Worm (Caenorhabditis elegans): ENCODE results near the gene glb-10.
A peak's percentile ranks its signal among the peaks of the same experiment; 100 is the strongest.

The glb-10 gene

DNA sequence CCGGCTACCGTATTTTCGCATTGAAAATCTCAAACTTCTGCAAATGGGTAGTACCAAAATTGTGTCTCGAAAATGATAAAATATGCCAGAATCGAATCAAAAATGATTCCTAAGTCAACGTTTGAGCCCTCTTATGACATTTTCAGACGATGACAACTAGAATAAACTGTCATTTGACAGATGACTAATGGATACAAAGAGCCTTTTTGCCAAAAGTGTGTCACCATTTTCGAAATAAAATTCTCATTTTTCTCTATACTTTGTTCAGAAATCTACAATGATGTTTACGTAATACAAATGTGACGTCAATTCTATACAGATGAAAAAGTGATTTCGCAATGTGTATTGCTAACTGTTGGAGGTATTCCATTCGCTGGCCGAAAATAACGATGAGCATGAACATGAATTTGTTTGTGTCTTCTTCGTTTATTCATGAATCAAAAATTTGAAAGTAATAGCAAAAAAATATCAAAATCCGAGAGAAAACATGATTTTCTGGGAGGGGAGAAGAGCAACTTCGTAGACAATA, 37.5 kb upstream of the glb-10 start (continued):
- TF ChIP-seq nhr-19 (GFP tag; conservative IDR thresholded peaks at IDR 0.05) (peak; percentile 66), efl-1 (optimal IDR thresholded peaks at IDR 0.05) (peak; percentile 16 to 57), efl-1 (GFP tag; optimal IDR thresholded peaks at IDR 0.05 in 1 of 2) (no peak), nhr-84 (tag; optimal IDR thresholded peaks at IDR 0.05) (no peak), unc-62 (GFP tag; optimal IDR thresholded peaks at IDR 0.05) (no peak)

ce11 chrII:6345195-6346158, 36.4 kb upstream of the glb-10 start, which contains the start of gene C32D5.8:
TSS of gene C32D5.8 (minus strand) at chrII:6345964.
- TF ChIP-seq elt-3 (tag; optimal IDR thresholded peaks at IDR 0.05) (peak in 1 of 6 experiments; percentile 21), aha-1 (tag; optimal IDR thresholded peaks at IDR 0.05) (no peak), elt-2 (tag; optimal IDR thresholded peaks at IDR 0.05) (peak; percentile 13), ama-1 (optimal IDR thresholded peaks at IDR 0.05) (peak; percentile 45), grh-1 (GFP tag; IDR thresholded peaks at IDR 0.05) (0 out of 2 replicates have a peak, but pooled peaks have one; percentile 8), nhr-90 (tag; optimal IDR thresholded peaks at IDR 0.05; ENCODE audit: poor library complexity) (no peak), nhr-47 (tag; optimal IDR thresholded peaks at IDR 0.05) (no peak), nhr-71 (tag; optimal IDR thresholded peaks at IDR 0.05) (peak; percentile 26), lin-35 (GFP tag; optimal IDR thresholded peaks at IDR 0.05) (peak in 1 of 2 experiments; percentile 33), irx-1 (tag; optimal IDR thresholded peaks at IDR 0.05) (no peak), nhr-85 (tag) (peak; percentile 69), mep-1 (tag; optimal IDR thresholded peaks at IDR 0.05) (peak; percentile 37), blmp-1 (tag; optimal IDR thresholded peaks at IDR 0.05) (peak; percentile 37), mdl-1 (tag; optimal IDR thresholded peaks at IDR 0.05) (peak in 1 of 2 experiments; percentile 34), ztf-11 (tag; optimal IDR thresholded peaks at IDR 0.05) (no peak), efl-1 (optimal IDR thresholded peaks at IDR 0.05) (no peak), efl-1 (GFP tag; optimal IDR thresholded peaks at IDR 0.05 in 1 of 2) (peak in 1 of 2 experiments; percentile 79), xbp-1 (tag; optimal IDR thresholded peaks at IDR 0.05) (no peak), snu-23 (GFP tag; optimal IDR thresholded peaks at IDR 0.05) (peak; percentile 28), fkh-8 (tag; optimal IDR thresholded peaks at IDR 0.05) (peak; percentile 32), dpl-1 (GFP tag; optimal IDR thresholded peaks at IDR 0.05) (peak in 1 of 3 experiments; percentile 8), nhr-20 (tag; optimal IDR thresholded peaks at IDR 0.05) (peak; percentile 47), lin-14 (GFP tag; optimal IDR thresholded peaks at IDR 0.05) (peak; percentile 58)

DNA sequence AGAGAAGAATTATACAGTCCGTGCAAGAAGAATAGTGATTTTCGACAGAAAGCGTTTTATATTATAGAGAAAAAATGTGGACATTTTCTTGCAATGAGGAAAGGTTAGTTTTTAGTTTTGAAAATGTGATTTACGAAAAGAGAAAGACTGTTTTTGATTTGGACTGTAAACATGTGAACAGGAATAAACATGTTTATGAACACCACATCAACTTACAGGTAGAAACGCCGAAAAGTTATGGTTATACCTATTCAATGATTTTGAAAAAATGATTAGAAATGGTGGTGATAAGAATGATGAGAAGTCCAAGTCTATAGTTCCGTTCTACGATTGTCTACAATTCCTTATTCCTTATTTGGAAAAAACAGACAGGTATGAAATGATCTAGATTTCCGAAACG, 35.4 kb upstream of the glb-10 start:
- TF ChIP-seq elt-3 (tag; optimal IDR thresholded peaks at IDR 0.05) (no peak), ces-1 (GFP tag; optimal IDR thresholded peaks at IDR 0.05) (no peak), alr-1 (tag; optimal IDR thresholded peaks at IDR 0.05; ENCODE audit: borderline replicate concordance) (no peak)

- TF ChIP-seq lin-13 (GFP tag; optimal IDR thresholded peaks at IDR 0.05) (peak; percentile 23), hlh-17 (GFP tag; optimal IDR thresholded peaks at IDR 0.05; ENCODE audit: borderline replicate concordance) (no peak), vab-15 (tag; optimal IDR thresholded peaks at IDR 0.05) (no peak), nhr-77 (tag; optimal IDR thresholded peaks at IDR 0.05) (no peak), lin-15B (tag; optimal IDR thresholded peaks at IDR 0.05) (no peak), lin-35 (GFP tag; optimal IDR thresholded peaks at IDR 0.05) (peak in 1 of 2 experiments; percentile 13), C04F5.9 (tag; optimal IDR thresholded peaks at IDR 0.05) (no peak), lir-3 (tag; optimal IDR thresholded peaks at IDR 0.05; ENCODE audit: poor library complexity) (no peak), mep-1 (tag; optimal IDR thresholded peaks at IDR 0.05) (no peak), C34B4.2 (tag; optimal IDR thresholded peaks at IDR 0.05) (no peak), dsc-1 (tag; optimal IDR thresholded peaks at IDR 0.05) (peak; percentile 45), mab-9 (GFP tag; IDR thresholded peaks at IDR 0.05) (no peak), fkh-10 (GFP tag; optimal IDR thresholded peaks at IDR 0.05) (no peak), sup-37 (GFP tag; optimal IDR thresholded peaks at IDR 0.05) (no peak), ceh-82 (tag; optimal IDR thresholded peaks at IDR 0.05) (no peak), jun-1 (tag; optimal IDR thresholded peaks at IDR 0.05) (no peak), pax-3 (tag; optimal IDR thresholded peaks at IDR 0.05) (no peak), nhr-84 (tag; optimal IDR thresholded peaks at IDR 0.05) (no peak), dpl-1 (GFP tag; optimal IDR thresholded peaks at IDR 0.05) (no peak), fkh-4 (tag; optimal IDR thresholded peaks at IDR 0.05; ENCODE audit: borderline replicate concordance) (no peak)
Observed at ce11 chrII:6343893-6344292, 34.8 kb upstream of the glb-10 start, which contains the start of gene txt-18. TSS of gene txt-18 (plus strand) at chrII:6344072.
